Worm (Caenorhabditis elegans): ENCODE results near the gene com-1.

Gene com-1

DNA sequence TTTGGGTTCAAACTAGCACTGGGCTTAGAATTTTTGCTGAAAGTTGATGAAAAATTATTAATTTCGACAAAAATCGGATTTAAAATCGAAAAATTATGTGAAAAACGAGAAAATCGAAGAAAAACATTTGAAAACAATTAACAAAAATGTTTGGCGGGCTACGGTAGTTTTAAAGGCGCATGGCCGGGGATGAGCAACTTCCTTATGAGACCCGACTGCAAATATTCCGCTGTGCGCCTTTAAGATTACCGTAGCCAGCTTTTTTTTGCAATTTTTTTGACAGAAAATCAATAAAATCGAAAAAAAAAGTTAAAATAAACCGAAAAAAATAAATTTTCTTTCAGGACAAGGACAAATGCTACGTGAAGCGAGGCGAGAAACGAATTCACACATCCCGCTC lies 18.6 kb upstream of the com-1 start:
- no peak for TF ChIP-seq nhr-21 (tag; optimal IDR thresholded peaks at IDR 0.05)

ce11 chrIII:10880083-10880482 lies 16.1 kb upstream of the com-1 start, which contains the start of gene C44B9.3:
C44B9.3 (minus strand) TSS chrIII:10880183.
- TF ChIP-seq lin-13 (GFP tag; optimal IDR thresholded peaks at IDR 0.05) (no peak), Y55F3AM.14 (GFP tag; optimal IDR thresholded peaks at IDR 0.05) (no peak), unc-39 (tag; optimal IDR thresholded peaks at IDR 0.05) (no peak)

ce11 chrIII:10881462-10881861 lies 14.7 kb upstream of the com-1 start, which contains the start of gene athp-1:
athp-1 (plus strand) TSS chrIII:10881766.
- TF ChIP-seq fos-1 (tag; optimal IDR thresholded peaks at IDR 0.05) (no peak), lsy-2 (tag; optimal IDR thresholded peaks at IDR 0.05) (no peak), dmd-4 (tag; optimal IDR thresholded peaks at IDR 0.05) (no peak), unc-55 (GFP tag; optimal IDR thresholded peaks at IDR 0.05) (no peak), snpc-4 (tag; optimal IDR thresholded peaks at IDR 0.05) (no peak), sma-9 (GFP tag; optimal IDR thresholded peaks at IDR 0.05) (no peak), sma-9 (tag; optimal IDR thresholded peaks at IDR 0.05) (no peak), nhr-237 (tag; optimal IDR thresholded peaks at IDR 0.05) (no peak), gmeb-1 (tag; optimal IDR thresholded peaks at IDR 0.05) (no peak), nhr-11 (tag; optimal IDR thresholded peaks at IDR 0.05) (no peak), nhr-77 (tag; optimal IDR thresholded peaks at IDR 0.05) (no peak), ama-1 (optimal IDR thresholded peaks at IDR 0.05) (no peak), nhr-129 (tag; optimal IDR thresholded peaks at IDR 0.05) (no peak), blmp-1 (tag; optimal IDR thresholded peaks at IDR 0.05; ENCODE audit: insufficient read depth) (no peak), nhr-10 (tag; optimal IDR thresholded peaks at IDR 0.05) (no peak), F13H6.1 (tag; optimal IDR thresholded peaks at IDR 0.05) (no peak), ceh-16 (tag; optimal IDR thresholded peaks at IDR 0.05) (no peak), ztf-1 (GFP tag; conservative IDR thresholded peaks at IDR 0.05) (no peak)

ce11 chrIII:10881996-10882395 lies 14.2 kb upstream of the com-1 start:
- TF ChIP-seq mbf-1 (tag; optimal IDR thresholded peaks at IDR 0.05) (no peak), skn-1 (tag; optimal IDR thresholded peaks at IDR 0.05) (no peak), zag-1 (tag; optimal IDR thresholded peaks at IDR 0.05) (no peak), mab-5 (tag; optimal IDR thresholded peaks at IDR 0.05) (peak; percentile 40), lin-39 (tag; optimal IDR thresholded peaks at IDR 0.05) (no peak), snpc-4 (tag; optimal IDR thresholded peaks at IDR 0.05) (peak; percentile 24), lsy-2 (tag; optimal IDR thresholded peaks at IDR 0.05) (peak; percentile 59 to 84), F13H6.1 (tag; optimal IDR thresholded peaks at IDR 0.05) (peak; percentile 39), nhr-6 (tag; optimal IDR thresholded peaks at IDR 0.05) (peak; percentile 74), crh-2 (tag; optimal IDR thresholded peaks at IDR 0.05) (peak; percentile 60), unc-55 (GFP tag; optimal IDR thresholded peaks at IDR 0.05) (peak; percentile 82), C34F6.9 (tag; optimal IDR thresholded peaks at IDR 0.05) (peak; percentile 86), sma-3 (GFP tag; optimal IDR thresholded peaks at IDR 0.05) (peak; percentile 82), nhr-21 (tag; optimal IDR thresholded peaks at IDR 0.05) (peak; percentile 52), nhr-25 (tag; optimal IDR thresholded peaks at IDR 0.05) (peak; percentile 58), gmeb-1 (tag; optimal IDR thresholded peaks at IDR 0.05) (peak; percentile 77), nhr-129 (tag; optimal IDR thresholded peaks at IDR 0.05) (peak; percentile 34), lin-13 (GFP tag; optimal IDR thresholded peaks at IDR 0.05) (peak; percentile 62)

- TF ChIP-seq fos-1 (tag; optimal IDR thresholded peaks at IDR 0.05): no peak
- no peak for TF ChIP-seq nhr-23 (tag; optimal IDR thresholded peaks at IDR 0.05)
- TF ChIP-seq unc-55 (GFP tag; optimal IDR thresholded peaks at IDR 0.05): no peak
- no peak for TF ChIP-seq ama-1 (optimal IDR thresholded peaks at IDR 0.05)
- no peak for TF ChIP-seq zag-1 (tag; optimal IDR thresholded peaks at IDR 0.05)
- TF ChIP-seq ceh-16 (tag; optimal IDR thresholded peaks at IDR 0.05): no peak
- TF ChIP-seq nhr-25 (tag; optimal IDR thresholded peaks at IDR 0.05): no peak
- no peak for TF ChIP-seq blmp-1 (tag; optimal IDR thresholded peaks at IDR 0.05; ENCODE audit: insufficient read depth)
- no peak for TF ChIP-seq aly-2 (tag; optimal IDR thresholded peaks at IDR 0.05)
- no peak for TF ChIP-seq nhr-6 (tag; optimal IDR thresholded peaks at IDR 0.05)
- no peak for TF ChIP-seq mab-5 (tag; optimal IDR thresholded peaks at IDR 0.05)
- TF ChIP-seq sem-4 (tag; optimal IDR thresholded peaks at IDR 0.05): no peak
- TF ChIP-seq nhr-12 (tag; optimal IDR thresholded peaks at IDR 0.05): no peak
Observed at ce11 chrIII:10888824-10889223, 7.3 kb upstream of the com-1 start.
